Worm (Caenorhabditis elegans) whole organism, early embryonic: Measurements from ENCODE around the gene F42C5.3.

Experiments
- B0310.2 ChIP-seq: sonication (generic microtip); optimal IDR thresholded peaks from 2 replicates; lab custom pipeline; 2016; ENCODE audit warnings: mild to moderate bottlenecking, missing genetic modification characterization, missing compliant biosample characterization
- F13C5.2 ChIP-seq: sonication (generic microtip); optimal IDR thresholded peaks from 2 replicates; lab custom pipeline; 2017; ENCODE audit warnings: mild to moderate bottlenecking, missing genetic modification characterization, inconsistent platforms, missing compliant biosample characterization
- aly-1 ChIP-seq: sonication (generic microtip); optimal IDR thresholded peaks from 2 replicates; lab custom pipeline; 2016; ENCODE audit warnings: missing genetic modification characterization, missing compliant biosample characterization
- ama-1 ChIP-seq: fragments of 150-350 bp; optimal IDR thresholded peaks from 2 replicates; lab custom pipeline; 2014
- ceh-13 ChIP-seq: fragments of 200-800 bp; sonication (Bioruptor generic); optimal IDR thresholded peaks from 2 replicates; lab custom pipeline; 2018; ENCODE audit warnings: mild to moderate bottlenecking, missing genetic modification characterization, missing compliant biosample characterization
- ceh-36 ChIP-seq: sonication (generic microtip); optimal IDR thresholded peaks from 2 replicates; lab custom pipeline; 2016; ENCODE audit warnings: missing genetic modification characterization, inconsistent platforms, missing compliant biosample characterization
- ets-7 ChIP-seq: sonication (generic microtip); optimal IDR thresholded peaks from 2 replicates; lab custom pipeline; 2016; ENCODE audit warnings: missing genotype, missing genetic modification characterization, missing compliant biosample characterization
- flt-1 ChIP-seq: fragments of 200-800 bp; sonication (Bioruptor generic); IDR thresholded peaks from 2 replicates; pipeline ENCODE4 v1.3.6; 2022; ENCODE audit warnings: missing genetic modification characterization, missing compliant biosample characterization
- hmbx-1 ChIP-seq: sonication (generic microtip); optimal IDR thresholded peaks from 2 replicates; lab custom pipeline; 2016; ENCODE audit warnings: mild to moderate bottlenecking, missing genetic modification characterization, missing compliant biosample characterization
- hmg-4 ChIP-seq: fragments of 200-800 bp; sonication (Bioruptor generic); optimal IDR thresholded peaks from 2 replicates; lab custom pipeline; 2018; ENCODE audit warnings: mild to moderate bottlenecking, missing genetic modification characterization, missing compliant biosample characterization
- hnd-1 ChIP-seq: sonication (generic microtip); optimal IDR thresholded peaks from 2 replicates; lab custom pipeline; 2016; ENCODE audit warnings: missing genetic modification characterization, missing compliant biosample characterization
- pes-1 ChIP-seq: fragments of 200-800 bp; sonication (Bioruptor generic); IDR thresholded peaks from 2 replicates; pipeline ENCODE4 v1.3.6; 2022; ENCODE audit warnings: missing genetic modification reagents, missing genetic modification characterization, missing compliant biosample characterization
- scrt-1 ChIP-seq: fragments of 200-800 bp; sonication (Bioruptor generic); IDR thresholded peaks from 2 replicates; pipeline ENCODE4 v1.3.6; 2022; ENCODE audit warnings: missing genetic modification characterization, missing compliant biosample characterization
- sea-1 ChIP-seq: fragments of 200-800 bp; sonication (Bioruptor generic); conservative IDR thresholded peaks from 2 replicates; pipeline ENCODE4 v1.3.6; 2022; ENCODE audit warnings: missing genetic modification characterization, missing compliant biosample characterization
- tbx-11 ChIP-seq: fragments of 200-800 bp; sonication (Bioruptor generic); IDR thresholded peaks from 2 replicates; pipeline ENCODE4 v1.3.6; 2022; ENCODE audit warnings: missing genetic modification characterization, missing compliant biosample characterization
- tbx-37 ChIP-seq: fragments of 200-800 bp; sonication (Bioruptor generic); conservative IDR thresholded peaks from 2 replicates; pipeline ENCODE4 v1.3.6; 2022; ENCODE audit warnings: missing genetic modification reagents, missing genetic modification characterization, missing compliant biosample characterization
- tra-4 ChIP-seq: sonication (generic microtip); optimal IDR thresholded peaks from 2 replicates; lab custom pipeline; 2017; ENCODE audit warnings: missing genetic modification characterization, missing compliant biosample characterization

The F42C5.3 gene

ce11 chrIV:7287474-7287873 is at the start of gene F42C5.3:
F42C5.3 (minus strand) TSS chrIV:7287574.
- no peak for TF ChIP-seq B0310.2 (tag; lab: Kevin White, UChicago)
- no peak for TF ChIP-seq ama-1 (lab: Kevin White, UChicago)
- no peak for TF ChIP-seq tbx-37
- TF ChIP-seq tra-4 (tag; lab: Kevin White, UChicago): no peak

ce11 chrIV:7332695-7333094 is 45.3 kb upstream of the F42C5.3 start, which contains the start of gene ocr-4:
ocr-4 (minus strand) TSS chrIV:7332795.
- no peak for TF ChIP-seq hmg-4
- no peak for TF ChIP-seq pes-1
- TF ChIP-seq ama-1 (lab: Kevin White, UChicago): no peak
- TF ChIP-seq hnd-1 (tag; lab: Kevin White, UChicago): no peak
- no peak for TF ChIP-seq flt-1 (GFP tag; lab: Robert Waterston, UW)
- TF ChIP-seq sea-1: no peak
- no peak for TF ChIP-seq tra-4 (tag; lab: Kevin White, UChicago)
- no peak for TF ChIP-seq F13C5.2 (tag; lab: Kevin White, UChicago)
- no peak for TF ChIP-seq hmbx-1 (tag; lab: Kevin White, UChicago)
- no peak for TF ChIP-seq tbx-37
- no peak for TF ChIP-seq tbx-11 (GFP tag; lab: Robert Waterston, UW)
- TF ChIP-seq scrt-1: no peak
- no peak for TF ChIP-seq aly-1 (tag; lab: Kevin White, UChicago)
- no peak for TF ChIP-seq ets-7
- no peak for TF ChIP-seq ceh-13
- no peak for TF ChIP-seq B0310.2 (tag; lab: Kevin White, UChicago)
- no peak for TF ChIP-seq ceh-36 (tag; lab: Kevin White, UChicago)

ce11 chrIV:7328918-7329317 is 41.5 kb upstream of the F42C5.3 start, which contains the start of gene sqst-2:
sqst-2 (minus strand) TSS chrIV:7328975.
- TF ChIP-seq flt-1 (GFP tag; lab: Robert Waterston, UW) (no peak), sea-1 (no peak), pes-1 (no peak), ama-1 (lab: Kevin White, UChicago) (no peak), F13C5.2 (tag; lab: Kevin White, UChicago) (no peak), ceh-13 (no peak), B0310.2 (tag; lab: Kevin White, UChicago) (no peak), tbx-37 (no peak), ceh-36 (tag; lab: Kevin White, UChicago) (no peak), tbx-11 (GFP tag; lab: Robert Waterston, UW) (no peak), scrt-1 (no peak), hnd-1 (tag; lab: Kevin White, UChicago) (no peak), hmg-4 (no peak), hmbx-1 (tag; lab: Kevin White, UChicago) (no peak), ets-7 (no peak), aly-1 (tag; lab: Kevin White, UChicago) (no peak), tra-4 (tag; lab: Kevin White, UChicago) (no peak)

- TF ChIP-seq ama-1 (lab: Kevin White, UChicago): no peak
- TF ChIP-seq scrt-1: no peak
- no peak for TF ChIP-seq F13C5.2 (tag; lab: Kevin White, UChicago)
- TF ChIP-seq pes-1: no peak
- TF ChIP-seq hmbx-1 (tag; lab: Kevin White, UChicago): no peak
- TF ChIP-seq sea-1: no peak
- TF ChIP-seq hnd-1 (tag; lab: Kevin White, UChicago): no peak
- TF ChIP-seq B0310.2 (tag; lab: Kevin White, UChicago): no peak
- no peak for TF ChIP-seq hmg-4
- TF ChIP-seq ceh-13: no peak
- TF ChIP-seq ceh-36 (tag; lab: Kevin White, UChicago): no peak
- TF ChIP-seq tbx-37: no peak
- TF ChIP-seq ets-7: no peak
- no peak for TF ChIP-seq aly-1 (tag; lab: Kevin White, UChicago)
- TF ChIP-seq flt-1 (GFP tag; lab: Robert Waterston, UW): no peak
- no peak for TF ChIP-seq tbx-11 (GFP tag; lab: Robert Waterston, UW)
- TF ChIP-seq tra-4 (tag; lab: Kevin White, UChicago): no peak
Measured at ce11 chrIV:7326613-7327149, 39.3 kb upstream of the F42C5.3 start, which contains the start of gene ifo-1. ifo-1 (minus strand) TSS chrIV:7326663.

ce11 chrIV:7325698-7326097 is 38.3 kb upstream of the F42C5.3 start:
- TF ChIP-seq ets-7: no peak
- no peak for TF ChIP-seq scrt-1
- TF ChIP-seq hnd-1 (tag; lab: Kevin White, UChicago): no peak
- TF ChIP-seq B0310.2 (tag; lab: Kevin White, UChicago): no peak
- TF ChIP-seq hmg-4: no peak
- TF ChIP-seq pes-1: no peak
- TF ChIP-seq tbx-11 (GFP tag; lab: Robert Waterston, UW): no peak
- TF ChIP-seq ceh-36 (tag; lab: Kevin White, UChicago): no peak
- no peak for TF ChIP-seq tbx-37
- no peak for TF ChIP-seq tra-4 (tag; lab: Kevin White, UChicago)
- TF ChIP-seq F13C5.2 (tag; lab: Kevin White, UChicago): no peak
- TF ChIP-seq hmbx-1 (tag; lab: Kevin White, UChicago): no peak
- TF ChIP-seq ama-1 (lab: Kevin White, UChicago): no peak
- TF ChIP-seq flt-1 (GFP tag; lab: Robert Waterston, UW): no peak

- TF ChIP-seq sea-1: no peak
Measured at ce11 chrIV:7324913-7325312, 37.5 kb upstream of the F42C5.3 start.

ce11 chrIV:7323904-7324303 is 36.5 kb upstream of the F42C5.3 start:
- TF ChIP-seq hnd-1 (tag; lab: Kevin White, UChicago) (no peak), tbx-37 (no peak), flt-1 (GFP tag; lab: Robert Waterston, UW) (no peak), sea-1 (no peak), ceh-36 (tag; lab: Kevin White, UChicago) (no peak), pes-1 (no peak), tbx-11 (GFP tag; lab: Robert Waterston, UW) (no peak)

- TF ChIP-seq B0310.2 (tag; lab: Kevin White, UChicago) (no peak), flt-1 (GFP tag; lab: Robert Waterston, UW) (no peak), tra-4 (tag; lab: Kevin White, UChicago) (no peak), hnd-1 (tag; lab: Kevin White, UChicago) (no peak), F13C5.2 (tag; lab: Kevin White, UChicago) (no peak), ama-1 (lab: Kevin White, UChicago) (no peak), ceh-36 (tag; lab: Kevin White, UChicago) (no peak), scrt-1 (no peak), pes-1 (no peak), ets-7 (no peak), sea-1 (no peak), tbx-11 (GFP tag; lab: Robert Waterston, UW) (no peak), hmg-4 (no peak), ceh-13 (no peak), aly-1 (tag; lab: Kevin White, UChicago) (no peak), tbx-37 (no peak), hmbx-1 (tag; lab: Kevin White, UChicago) (no peak)
Measured at ce11 chrIV:7320688-7321087, 33.3 kb upstream of the F42C5.3 start.
